Fruit fly (Drosophila melanogaster): ENCODE measurements around the gene CG11755.

The CG11755 gene

DNA sequence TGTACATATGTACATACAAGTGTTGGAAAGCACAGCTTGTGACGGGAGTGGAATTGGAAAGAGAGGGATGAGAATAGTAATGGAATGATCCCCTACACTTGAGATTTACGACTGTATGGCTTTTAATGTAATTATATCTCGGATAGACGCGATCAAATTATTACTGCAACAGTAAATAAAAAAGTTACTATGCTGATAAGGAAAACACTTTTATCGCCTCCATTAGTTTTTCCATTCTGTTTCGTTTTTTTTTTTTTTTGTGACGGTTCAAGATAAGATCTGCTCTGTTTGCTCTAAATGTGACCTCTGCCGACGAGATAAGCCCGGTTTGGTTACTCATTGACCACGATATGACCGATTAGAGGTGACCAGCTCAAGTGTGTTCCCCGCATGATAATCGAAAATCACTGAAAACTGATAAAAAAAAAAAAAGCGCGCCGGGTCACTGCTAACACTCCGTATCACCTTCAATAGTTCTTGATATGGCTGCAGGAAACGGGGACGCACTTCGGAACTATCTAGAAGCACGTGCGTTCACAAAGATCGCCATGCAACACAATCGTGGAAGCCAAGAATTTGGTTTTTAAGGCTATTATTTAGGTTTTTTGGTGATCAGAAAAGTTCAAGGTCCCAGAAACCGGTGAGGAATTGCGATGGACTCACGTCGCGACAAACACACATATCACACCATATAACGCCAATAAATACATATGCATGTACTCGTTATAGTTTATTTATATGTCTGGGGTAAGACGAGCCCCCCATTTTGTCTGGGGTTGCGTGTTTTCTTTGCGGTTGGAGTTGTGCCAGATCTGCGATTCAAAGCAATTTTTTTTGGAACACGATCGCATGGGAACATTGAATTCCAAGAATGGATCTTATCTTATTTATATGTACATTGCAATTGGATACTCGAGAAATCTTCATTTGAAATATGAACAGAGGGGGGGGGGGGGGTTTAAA lies 5.9 kb upstream of the CG11755 start, which contains the start of gene p (continued):
- TF ChIP-seq CG30020 (tag; optimal IDR thresholded peaks at IDR 0.05), result no peak
- peak; percentile 57 for TF ChIP-seq CG7987 (GFP tag; optimal IDR thresholded peaks at IDR 0.05)
- TF ChIP-seq sd (tag; optimal IDR thresholded peaks at IDR 0.05), result peak; percentile 16
- no peak for TF ChIP-seq Atf-2 (GFP tag; optimal IDR thresholded peaks at IDR 0.05)
- peak; percentile 47 for TF ChIP-seq schlank (tag; optimal IDR thresholded peaks at IDR 0.05)
- TF ChIP-seq Dfd (GFP tag; optimal IDR thresholded peaks at IDR 0.05), result no peak
- peak; percentile 37; the same call in 1 of the 2 replicates for TF ChIP-seq ttk (GFP tag; IDR thresholded peaks at IDR 0.05)
- TF ChIP-seq zf30C (GFP tag; optimal IDR thresholded peaks at IDR 0.05), result no peak
- no peak for TF ChIP-seq CG34224 (GFP tag; IDR thresholded peaks at IDR 0.05; ENCODE audit: partially characterized antibody)
- TF ChIP-seq tio (GFP tag; optimal IDR thresholded peaks at IDR 0.05), result peak; percentile 33
- peak; percentile 56 for TF ChIP-seq kay (GFP tag; optimal IDR thresholded peaks at IDR 0.05)
- 0 out of 3 replicates have a peak, but pooled peaks have one; percentile 11 for TF ChIP-seq dysf (GFP tag; IDR thresholded peaks at IDR 0.05)
- no peak for TF ChIP-seq Optix (GFP tag; IDR thresholded peaks at IDR 0.05)
- TF ChIP-seq pb (GFP tag; optimal IDR thresholded peaks at IDR 0.05), result peak; percentile 13
- peak; percentile 66 for TF ChIP-seq CG18599 (GFP tag; optimal IDR thresholded peaks at IDR 0.05)
- peak; percentile 30 for TF ChIP-seq CG1647 (GFP tag; optimal IDR thresholded peaks at IDR 0.05)
- peak; percentile 68 for TF ChIP-seq CG15479 (GFP tag; optimal IDR thresholded peaks at IDR 0.05)
- no peak for TF ChIP-seq CG11696 (GFP tag; IDR thresholded peaks at IDR 0.05)
- peak; percentile 77 for TF ChIP-seq CG10267 (tag; optimal IDR thresholded peaks at IDR 0.05)
- TF ChIP-seq D (optimal IDR thresholded peaks at IDR 0.05), result no peak
- TF ChIP-seq D (GFP tag; optimal IDR thresholded peaks at IDR 0.05), result no peak
- TF ChIP-seq CG4617 (GFP tag; optimal IDR thresholded peaks at IDR 0.05; ENCODE audit: borderline replicate concordance), result no peak
- no peak for TF ChIP-seq Lhr (GFP tag; optimal IDR thresholded peaks at IDR 0.05)
- TF ChIP-seq jumu (GFP tag; optimal IDR thresholded peaks at IDR 0.05), result no peak
- peak; percentile 68 for TF ChIP-seq run (tag; optimal IDR thresholded peaks at IDR 0.05)
- peak; percentile 14 for TF ChIP-seq CG3281 (GFP tag; optimal IDR thresholded peaks at IDR 0.05)
- TF ChIP-seq H15 (GFP tag; IDR thresholded peaks at IDR 0.05), result no peak
- no peak for TF ChIP-seq CG31365 (tag; optimal IDR thresholded peaks at IDR 0.05)
- TF ChIP-seq eve (GFP tag; optimal IDR thresholded peaks at IDR 0.05), result no peak
- TF ChIP-seq sim (GFP tag; IDR thresholded peaks at IDR 0.05), result peak; percentile 48; the same call in 1 of the 2 replicates
- no peak for TF ChIP-seq HmgD (GFP tag; optimal IDR thresholded peaks at IDR 0.05)
- peak; percentile 30 for TF ChIP-seq Dip3 (GFP tag; optimal IDR thresholded peaks at IDR 0.05)
- TF ChIP-seq ranshi (GFP tag; IDR thresholded peaks at IDR 0.05), result no peak
- TF ChIP-seq CG1233 (GFP tag; optimal IDR thresholded peaks at IDR 0.05), result peak; percentile 34
- peak; percentile 58 for TF ChIP-seq CG4707 (GFP tag; optimal IDR thresholded peaks at IDR 0.05)
- no peak for TF ChIP-seq twi (tag; optimal IDR thresholded peaks at IDR 0.05)
- peak; percentile 5 for TF ChIP-seq CG6813 (GFP tag; optimal IDR thresholded peaks at IDR 0.05)
- TF ChIP-seq CG8765 (GFP tag; IDR thresholded peaks at IDR 0.05), result no peak
- no peak for TF ChIP-seq gsb-n (tag; optimal IDR thresholded peaks at IDR 0.05)
- peak; percentile 6 for TF ChIP-seq CG33213 (GFP tag; optimal IDR thresholded peaks at IDR 0.05)
- no peak for TF ChIP-seq MTF-1 (GFP tag; optimal IDR thresholded peaks at IDR 0.05; ENCODE audit: borderline replicate concordance)
- TF ChIP-seq NC2α (GFP tag; optimal IDR thresholded peaks at IDR 0.05), result peak; percentile 2
- no peak; the same call in 2 of the 3 replicates for TF ChIP-seq B-H1 (GFP tag; IDR thresholded peaks at IDR 0.05)
- peak; percentile 61 for TF ChIP-seq gem (tag; optimal IDR thresholded peaks at IDR 0.05)
- no peak for TF ChIP-seq h (optimal IDR thresholded peaks at IDR 0.05)
- no peak for TF ChIP-seq dmrt11E (tag; optimal IDR thresholded peaks at IDR 0.05)
- no peak for TF ChIP-seq CG9797 (GFP tag; optimal IDR thresholded peaks at IDR 0.05)
- TF ChIP-seq pfk (GFP tag; optimal IDR thresholded peaks at IDR 0.05), result peak; percentile 30
- TF ChIP-seq ERR (GFP tag; optimal IDR thresholded peaks at IDR 0.05), result no peak

Measured in whole organism, embryonic.